Fruit fly (Drosophila melanogaster) whole organism, embryonic: ENCODE measurements around the gene CG3119.
A peak's percentile ranks its signal among the peaks of the same experiment; 100 is the strongest.

ENCODE experiments used
- Abd-B ChIP-seq: fragments of 200-800 bp; sonication (Bioruptor generic); optimal IDR thresholded peaks from 2 replicates; lab custom pipeline; 2018; ENCODE audit warnings: missing biosample characterization, mild to moderate bottlenecking, missing genetic modification characterization, moderate library complexity
- Atf-2 ChIP-seq: fragments of 200-800 bp; sonication (Bioruptor generic); optimal IDR thresholded peaks from 2 replicates; lab custom pipeline; 2016; ENCODE audit warnings: missing biosample characterization, missing genetic modification characterization
- Awh ChIP-seq: fragments of 200-800 bp; sonication (Bioruptor generic); IDR thresholded peaks from 2 replicates; pipeline ENCODE4, ENCODE4 v1.3.6; 2022; ENCODE audit warnings: missing biosample characterization, missing genetic modification characterization
- Bdp1 ChIP-seq: fragments of 200-800 bp; sonication (Bioruptor generic); optimal IDR thresholded peaks from 3 replicates; lab custom pipeline; 2016; ENCODE audit warnings: missing biosample characterization, missing genetic modification characterization
- CG10209 ChIP-seq: fragments of 200-800 bp; sonication (Bioruptor generic); optimal IDR thresholded peaks from 3 replicates; lab custom pipeline; 2017; ENCODE audit warnings: missing biosample characterization, mild to moderate bottlenecking, missing genetic modification characterization, missing genetic modification reagents
- CG10274 ChIP-seq: fragments of 200-800 bp; sonication (Bioruptor generic); optimal IDR thresholded peaks from 3 replicates; lab custom pipeline; 2017; ENCODE audit warnings: missing biosample characterization, mild to moderate bottlenecking, missing genetic modification characterization
- CG10462 ChIP-seq: fragments of 200-800 bp; sonication (Bioruptor generic); optimal IDR thresholded peaks from 2 replicates; lab custom pipeline; 2016; ENCODE audit warnings: missing biosample characterization, missing genetic modification characterization
- CG11085 ChIP-seq: fragments of 200-800 bp; sonication (Bioruptor generic); IDR thresholded peaks from 2 replicates; pipeline ENCODE4 v1.3.6; 2022; ENCODE audit warnings: missing biosample characterization, missing genetic modification characterization
- CG11504 ChIP-seq: fragments of 200-800 bp; sonication (Bioruptor generic); optimal IDR thresholded peaks from 3 replicates; lab custom pipeline; 2019; ENCODE audit warnings: missing biosample characterization, mild to moderate bottlenecking, missing genetic modification characterization, moderate library complexity
- CG13424 ChIP-seq: fragments of 200-800 bp; sonication (Bioruptor generic); optimal IDR thresholded peaks from 2 replicates; lab custom pipeline; 2019; ENCODE audit warnings: missing biosample characterization, mild to moderate bottlenecking, missing genetic modification characterization, moderate library complexity
- CG15479 ChIP-seq: fragments of 200-800 bp; sonication (Bioruptor generic); optimal IDR thresholded peaks from 3 replicates; lab custom pipeline; 2019; ENCODE audit warnings: missing biosample characterization, mild to moderate bottlenecking, missing genetic modification characterization, moderate library complexity
- CG16779 ChIP-seq: fragments of 200-800 bp; sonication (Bioruptor generic); IDR thresholded peaks from 2 replicates; pipeline ENCODE4 v1.3.6; 2022; ENCODE audit warnings: missing biosample characterization, missing genetic modification characterization
- CG17829 ChIP-seq: fragments of 200-800 bp; optimal IDR thresholded peaks from 2 replicates; lab custom pipeline; 2019; ENCODE audit warnings: missing biosample characterization, mild to moderate bottlenecking, missing genetic modification characterization, moderate library complexity
- CG1792 ChIP-seq: fragments of 200-800 bp; sonication (Bioruptor generic); optimal IDR thresholded peaks from 2 replicates; lab custom pipeline; 2016; ENCODE audit warnings: missing biosample characterization, missing genetic modification characterization
- CG32532 ChIP-seq: fragments of 200-800 bp; sonication (Bioruptor generic); IDR thresholded peaks from 2 replicates; pipeline ENCODE4 v1.3.6; 2022; ENCODE audit warnings: missing biosample characterization, missing genetic modification characterization
- CG3838 ChIP-seq: fragments of 200-800 bp; sonication (Bioruptor generic); optimal IDR thresholded peaks from 3 replicates; lab custom pipeline; 2016; ENCODE audit warnings: missing biosample characterization, missing genetic modification characterization
- CG4854 ChIP-seq: fragments of 200-800 bp; sonication (Bioruptor generic); optimal IDR thresholded peaks from 2 replicates; lab custom pipeline; 2016; ENCODE audit warnings: missing biosample characterization, missing genetic modification characterization, inconsistent platforms
- CG7928 ChIP-seq: fragments of 200-800 bp; sonication (Bioruptor generic); optimal IDR thresholded peaks from 2 replicates; lab custom pipeline; 2017; ENCODE audit warnings: missing biosample characterization, mild to moderate bottlenecking, missing genetic modification characterization
- CG7963 ChIP-seq: fragments of 200-800 bp; sonication (Bioruptor generic); IDR thresholded peaks from 3 replicates; pipeline ENCODE4 v1.3.6; 2022; ENCODE audit warnings: missing biosample characterization, missing genetic modification characterization; ENCODE audit not compliant: partially characterized antibody
- CG8281 ChIP-seq: fragments of 200-800 bp; sonication (Bioruptor generic); optimal IDR thresholded peaks from 2 replicates; lab custom pipeline; 2018; ENCODE audit warnings: missing biosample characterization, mild to moderate bottlenecking, missing genetic modification characterization, moderate library complexity
- CG9437 ChIP-seq: fragments of 200-800 bp; sonication (Bioruptor generic); optimal IDR thresholded peaks from 2 replicates; lab custom pipeline; 2018; ENCODE audit warnings: missing biosample characterization, mild to moderate bottlenecking, missing genetic modification characterization
- CkIIα-i1 ChIP-seq: fragments of 200-800 bp; sonication (Bioruptor generic); IDR thresholded peaks from 2 replicates; pipeline ENCODE4 v1.3.6; 2022; ENCODE audit warnings: missing biosample characterization, missing genetic modification characterization
- Deaf1 ChIP-seq: fragments of 200-800 bp; optimal IDR thresholded peaks from 3 replicates; lab custom pipeline; 2019; ENCODE audit warnings: missing biosample characterization, mild to moderate bottlenecking, missing genetic modification characterization, moderate library complexity
- HHEX ChIP-seq: fragments of 200-800 bp; sonication (Bioruptor generic); optimal IDR thresholded peaks from 3 replicates; lab custom pipeline; 2017; ENCODE audit warnings: missing biosample characterization, mild to moderate bottlenecking, missing genetic modification characterization, missing genetic modification reagents
- Hr78 ChIP-seq, 2 experiments: fragments of 200-800 bp in 1 of 2; fragments of >200 bp in 1 of 2; sonication (Bioruptor generic) in 1 of 2; optimal IDR thresholded peaks; 2 replicates each; lab custom pipeline; 2017 to 2019; ENCODE audit warnings: missing biosample characterization in 2 of 2, missing genetic modification characterization in 2 of 2, mild to moderate bottlenecking in 1 of 2, moderate library complexity in 1 of 2
- Lhr ChIP-seq: fragments of 200-800 bp; sonication (Bioruptor generic); optimal IDR thresholded peaks from 3 replicates; lab custom pipeline; 2017; ENCODE audit warnings: mild to moderate bottlenecking, missing biosample characterization, missing genetic modification reagents, missing genetic modification characterization
- MBD-R2 ChIP-seq: fragments of 200-800 bp; sonication (Bioruptor generic); IDR thresholded peaks from 2 replicates; pipeline ENCODE4 v1.3.6; 2022; ENCODE audit warnings: missing biosample characterization, missing genetic modification characterization
- Mes4 ChIP-seq: fragments of 200-800 bp; sonication (Bioruptor generic); optimal IDR thresholded peaks from 2 replicates; lab custom pipeline; 2016; ENCODE audit warnings: missing biosample characterization, missing genetic modification characterization
- Mrtf ChIP-seq: fragments of 200-800 bp; sonication (Bioruptor generic); IDR thresholded peaks from 3 replicates; pipeline ENCODE4 v1.3.6; 2022; ENCODE audit warnings: missing biosample characterization, missing genetic modification characterization
- Optix ChIP-seq: fragments of 200-800 bp; sonication (Bioruptor generic); IDR thresholded peaks from 3 replicates; pipeline ENCODE4 v1.3.6; 2022; ENCODE audit warnings: missing biosample characterization, missing genetic modification characterization
- Sox100B ChIP-seq: fragments of 200-800 bp; sonication (Bioruptor generic); optimal IDR thresholded peaks from 3 replicates; lab custom pipeline; 2018; ENCODE audit warnings: missing biosample characterization, mild to moderate bottlenecking, missing genetic modification characterization
- Xrp1 ChIP-seq: fragments of 200-800 bp; sonication (Bioruptor generic); IDR thresholded peaks from 2 replicates; pipeline ENCODE4 v1.3.6; 2022; ENCODE audit warnings: missing biosample characterization, missing genetic modification characterization
- corto ChIP-seq: fragments of 200-800 bp; sonication (Bioruptor generic); optimal IDR thresholded peaks from 2 replicates; lab custom pipeline; 2016; ENCODE audit warnings: missing biosample characterization, mild to moderate bottlenecking, missing genetic modification characterization, moderate library complexity
- da ChIP-seq: fragments of 200-800 bp; sonication (Bioruptor generic); optimal IDR thresholded peaks from 2 replicates; lab custom pipeline; 2016; ENCODE audit warnings: missing biosample characterization, missing genetic modification characterization
- danr ChIP-seq: fragments of 200-800 bp; sonication (Bioruptor generic); IDR thresholded peaks from 2 replicates; pipeline ENCODE4 v1.3.6; 2022; ENCODE audit warnings: missing biosample characterization, missing genetic modification characterization
- exex ChIP-seq: fragments of 200-800 bp; sonication (Bioruptor generic); optimal IDR thresholded peaks from 4 replicates; lab custom pipeline; 2018; ENCODE audit warnings: missing biosample characterization, mild to moderate bottlenecking, missing genetic modification characterization, moderate library complexity
- fd102C ChIP-seq: fragments of 200-800 bp; sonication (Bioruptor generic); optimal IDR thresholded peaks from 2 replicates; lab custom pipeline; 2018; ENCODE audit warnings: missing biosample characterization, mild to moderate bottlenecking, missing genetic modification characterization, moderate library complexity
- ftz-f1 ChIP-seq: fragments of 200-800 bp; sonication (Bioruptor generic); optimal IDR thresholded peaks from 2 replicates; lab custom pipeline; 2016; ENCODE audit warnings: missing biosample characterization, missing genetic modification characterization
- hb ChIP-seq: fragments of 200-800 bp; sonication (Bioruptor generic); IDR thresholded peaks from 3 replicates; pipeline ENCODE4 v1.3.6; 2022; ENCODE audit warnings: missing biosample characterization, missing genetic modification characterization; ENCODE audit not compliant: partially characterized antibody
- inv ChIP-seq: fragments of 200-800 bp; sonication (Bioruptor generic); IDR thresholded peaks from 2 replicates; pipeline ENCODE4 v1.3.6; 2022; ENCODE audit warnings: missing biosample characterization, missing genetic modification characterization; ENCODE audit not compliant: partially characterized antibody
- knrl ChIP-seq: fragments of 200-800 bp; sonication (Bioruptor generic); IDR thresholded peaks from 3 replicates; pipeline ENCODE4 v1.3.6; 2022; ENCODE audit warnings: missing biosample characterization, missing genetic modification characterization; ENCODE audit not compliant: partially characterized antibody
- p53 ChIP-seq: fragments of 200-800 bp; sonication (Bioruptor generic); optimal IDR thresholded peaks from 2 replicates; lab custom pipeline; 2016; ENCODE audit warnings: missing biosample characterization, missing genetic modification characterization
- pnt ChIP-seq: fragments of 200-800 bp; sonication (Bioruptor generic); optimal IDR thresholded peaks from 3 replicates; lab custom pipeline; 2016; ENCODE audit warnings: missing biosample characterization, missing genetic modification characterization
- sc ChIP-seq, 3 experiments: fragments of >200 bp in 2 of 3; fragments of 200-800 bp in 1 of 3; sonication (Bioruptor generic) in 1 of 3; optimal IDR thresholded peaks; 2 replicates in 2 of 3; 3 replicates in 1 of 3; lab custom pipeline; 2017; ENCODE audit warnings: mild to moderate bottlenecking in 1 of 3, missing biosample characterization in 1 of 3, missing genetic modification characterization in 1 of 3, missing genetic modification reagents in 1 of 3
- sens ChIP-seq: fragments of 200-800 bp; sonication (Bioruptor generic); peaks from one replicate; lab custom pipeline; 2016; ENCODE audit warnings: missing biosample characterization, missing genetic modification characterization
- seq ChIP-seq: fragments of 200-800 bp; sonication (Bioruptor generic); IDR thresholded peaks from 2 replicates; pipeline ENCODE4 v1.3.6; 2022; ENCODE audit warnings: missing biosample characterization, missing genetic modification characterization
- shn ChIP-seq: fragments of 200-800 bp; sonication (Bioruptor generic); optimal IDR thresholded peaks from 3 replicates; lab custom pipeline; 2016; ENCODE audit warnings: missing biosample characterization, missing genetic modification characterization
- tin ChIP-seq: fragments of 200-800 bp; sonication (Bioruptor generic); optimal IDR thresholded peaks from 3 replicates; lab custom pipeline; 2016; ENCODE audit warnings: missing biosample characterization, missing genetic modification characterization

Gene CG3119

dm6 chr2L:2882968-2883702 lies 45.5 kb upstream of the CG3119 start (continued):
- TF ChIP-seq knrl (GFP tag; lab: Robert Waterston, UW): no peak
- TF ChIP-seq da (GFP tag; lab: Kevin White, UChicago): no peak
- TF ChIP-seq CG10462 (GFP tag; lab: Kevin White, UChicago): peak; percentile 78
- TF ChIP-seq CG13424 (tag; lab: Kevin White, UChicago): peak; percentile 47
- no peak for TF ChIP-seq CG10274
- TF ChIP-seq CG16779: no peak
- no peak for TF ChIP-seq p53 (GFP tag; lab: Kevin White, UChicago)
- no peak for TF ChIP-seq CG7963 (GFP tag; lab: Robert Waterston, UW)
- TF ChIP-seq Hr78 (GFP tag; optimal IDR thresholded peaks at IDR 0.05; lab: Kevin White, UChicago): peak in 1 of 2 experiments; percentile 7
- TF ChIP-seq ftz-f1 (GFP tag; lab: Kevin White, UChicago): no peak
- TF ChIP-seq CG8281 (tag; lab: Kevin White, UChicago): no peak
- peak; percentile 99 for TF ChIP-seq CG9437 (GFP tag; lab: Kevin White, UChicago)
- peak; percentile 56 for TF ChIP-seq MBD-R2
- no peak for TF ChIP-seq CG11085 (GFP tag; lab: Robert Waterston, UW)
- peak; percentile 17 for TF ChIP-seq Sox100B (GFP tag; lab: Kevin White, UChicago)
- no peak for TF ChIP-seq CkIIα-i1 (GFP tag; lab: Robert Waterston, UW)
- TF ChIP-seq hb: no peak
- no peak for TF ChIP-seq pnt (GFP tag; lab: Kevin White, UChicago)
- no peak for TF ChIP-seq Optix (GFP tag; lab: Robert Waterston, UW)
- TF ChIP-seq Mes4: peak; percentile 19
- TF ChIP-seq sc (optimal IDR thresholded peaks at IDR 0.05; lab: Kevin White, UChicago): no peak
- no peak for TF ChIP-seq sc (GFP tag; optimal IDR thresholded peaks at IDR 0.05; lab: Kevin White, UChicago)
- no peak; the same call in none of the 2 replicates for TF ChIP-seq Xrp1 (GFP tag; lab: Robert Waterston, UW)
- TF ChIP-seq Mrtf (GFP tag; lab: Robert Waterston, UW): 0 out of 3 replicates have a peak, but pooled peaks have one; percentile 32
- no peak for TF ChIP-seq Bdp1 (GFP tag; lab: Kevin White, UChicago)
- peak; percentile 6 for TF ChIP-seq CG1792 (GFP tag; lab: Kevin White, UChicago)
- TF ChIP-seq Awh (GFP tag; lab: Robert Waterston, UW): peak; percentile 76
- peak; percentile 87 for TF ChIP-seq sens
- TF ChIP-seq inv (GFP tag; lab: Robert Waterston, UW): no peak
- TF ChIP-seq corto (GFP tag; lab: Kevin White, UChicago): no peak
- no peak for TF ChIP-seq CG15479
- TF ChIP-seq CG11504: peak; percentile 57
- TF ChIP-seq fd102C (GFP tag; lab: Kevin White, UChicago): no peak
- peak; percentile 27 for TF ChIP-seq Deaf1 (tag; lab: Kevin White, UChicago)
- TF ChIP-seq HHEX (GFP tag; lab: Kevin White, UChicago): peak; percentile 50
- TF ChIP-seq tin: no peak
- no peak for TF ChIP-seq danr
- peak; percentile 34 for TF ChIP-seq Abd-B (GFP tag; lab: Kevin White, UChicago)
- no peak for TF ChIP-seq Atf-2 (GFP tag; lab: Kevin White, UChicago)
- peak; percentile 38 for TF ChIP-seq CG10209
- peak; percentile 36; the same call in 1 of the 2 replicates for TF ChIP-seq CG32532 (GFP tag; lab: Robert Waterston, UW)
- TF ChIP-seq exex (tag; lab: Kevin White, UChicago): no peak
- peak; percentile 29 for TF ChIP-seq CG4854 (GFP tag; lab: Kevin White, UChicago)
- TF ChIP-seq CG7928 (GFP tag; lab: Kevin White, UChicago): peak; percentile 96
- TF ChIP-seq CG3838: no peak
- no peak for TF ChIP-seq shn (GFP tag; lab: Kevin White, UChicago)
- TF ChIP-seq Lhr: no peak
- 0 out of 2 replicates have a peak, but pooled peaks have one; percentile 25 for TF ChIP-seq seq (GFP tag; lab: Robert Waterston, UW)
- peak; percentile 49 for TF ChIP-seq CG17829
